Fruit fly (Drosophila melanogaster) whole organism, embryonic: ENCODE results near the gene Usp8.

Source experiments
- Ada2b ChIP-seq: fragments of 200-800 bp; sonication (Bioruptor generic); IDR thresholded peaks from 2 replicates; pipeline ENCODE4 v1.3.6; 2022; ENCODE audit warnings: missing biosample characterization, missing genetic modification characterization
- Aef1 ChIP-seq: fragments of 200-800 bp; sonication (Bioruptor generic); IDR thresholded peaks from 3 replicates; pipeline ENCODE4 v1.3.6; 2022; ENCODE audit warnings: missing biosample characterization, missing genetic modification characterization
- Antp ChIP-seq: fragments of 200-800 bp; sonication (Bioruptor generic); optimal IDR thresholded peaks from 3 replicates; lab custom pipeline; 2016; ENCODE audit warnings: missing biosample characterization, missing genetic modification characterization
- C15 ChIP-seq: fragments of 200-800 bp; sonication (Bioruptor generic); IDR thresholded peaks from 3 replicates; pipeline ENCODE4 v1.3.6; 2022; ENCODE audit warnings: missing biosample characterization, missing genetic modification characterization
- CG11085 ChIP-seq: fragments of 200-800 bp; sonication (Bioruptor generic); IDR thresholded peaks from 2 replicates; pipeline ENCODE4 v1.3.6; 2022; ENCODE audit warnings: missing biosample characterization, missing genetic modification characterization
- CG11504 ChIP-seq: fragments of 200-800 bp; sonication (Bioruptor generic); optimal IDR thresholded peaks from 3 replicates; lab custom pipeline; 2019; ENCODE audit warnings: missing biosample characterization, mild to moderate bottlenecking, missing genetic modification characterization, moderate library complexity
- CG12104 ChIP-seq: fragments of 200-800 bp; sonication (Bioruptor generic); optimal IDR thresholded peaks from 3 replicates; lab custom pipeline; 2016; ENCODE audit warnings: missing biosample characterization, missing genetic modification characterization
- CG12155 ChIP-seq: fragments of 200-800 bp; sonication (Bioruptor generic); optimal IDR thresholded peaks from 3 replicates; lab custom pipeline; 2016; ENCODE audit warnings: missing biosample characterization, missing genetic modification characterization
- CG12299 ChIP-seq: fragments of 200-800 bp; sonication (Bioruptor generic); optimal IDR thresholded peaks from 2 replicates; lab custom pipeline; 2018; ENCODE audit warnings: missing biosample characterization, mild to moderate bottlenecking, missing genetic modification characterization
- CG12659 ChIP-seq: fragments of 200-800 bp; sonication (Bioruptor generic); optimal IDR thresholded peaks from 3 replicates; lab custom pipeline; 2017; ENCODE audit warnings: mild to moderate bottlenecking, missing biosample characterization, missing genetic modification reagents, missing genetic modification characterization
- CG17361 ChIP-seq: fragments of 200-800 bp; sonication (Bioruptor generic); IDR thresholded peaks from 3 replicates; pipeline ENCODE4 v1.3.6; 2022; ENCODE audit warnings: missing biosample characterization, missing genetic modification characterization
- CG2120 ChIP-seq: fragments of 200-800 bp; sonication (Bioruptor generic); optimal IDR thresholded peaks from 3 replicates; lab custom pipeline; 2016; ENCODE audit warnings: missing biosample characterization, missing genetic modification characterization
- CG31441 ChIP-seq: fragments of 200-800 bp; sonication (Bioruptor generic); IDR thresholded peaks from 2 replicates; pipeline ENCODE4 v1.3.6; 2022; ENCODE audit warnings: missing biosample characterization, missing genetic modification characterization
- CG3995 ChIP-seq: fragments of 200-800 bp; sonication (Bioruptor generic); optimal IDR thresholded peaks from 3 replicates; lab custom pipeline; 2016; ENCODE audit warnings: missing biosample characterization, missing genetic modification characterization
- CG4404 ChIP-seq: fragments of 200-800 bp; sonication (Bioruptor generic); IDR thresholded peaks from 2 replicates; pipeline ENCODE4 v1.3.6; 2022; ENCODE audit warnings: missing biosample characterization, missing genetic modification characterization
- CG4854 ChIP-seq: fragments of 200-800 bp; sonication (Bioruptor generic); optimal IDR thresholded peaks from 2 replicates; lab custom pipeline; 2016; ENCODE audit warnings: missing biosample characterization, missing genetic modification characterization, inconsistent platforms
- CG6175 ChIP-seq: fragments of 200-800 bp; sonication (Bioruptor generic); IDR thresholded peaks from 3 replicates; pipeline ENCODE4 v1.3.6; 2022; ENCODE audit warnings: missing biosample characterization, missing genetic modification characterization
- CG7357 ChIP-seq: fragments of 200-800 bp; sonication (Bioruptor generic); IDR thresholded peaks from 3 replicates; pipeline ENCODE4 v1.3.6; 2022; ENCODE audit warnings: missing biosample characterization, missing genetic modification characterization
- CG7372 ChIP-seq: fragments of 200-800 bp; sonication (Bioruptor generic); IDR thresholded peaks from 2 replicates; pipeline ENCODE4 v1.3.6; 2022; ENCODE audit warnings: missing biosample characterization, missing genetic modification characterization
- CG9932 ChIP-seq: fragments of 200-800 bp; sonication (Bioruptor generic); IDR thresholded peaks from 2 replicates; pipeline ENCODE4 v1.3.6; 2022; ENCODE audit warnings: missing biosample characterization, missing genetic modification characterization
- Fer3 ChIP-seq: fragments of 200-800 bp; sonication (Bioruptor generic); optimal IDR thresholded peaks from 2 replicates; lab custom pipeline; 2018; ENCODE audit warnings: missing biosample characterization, mild to moderate bottlenecking, missing genetic modification characterization, moderate library complexity
- HmgZ ChIP-seq: fragments of 200-800 bp; sonication (Bioruptor generic); optimal IDR thresholded peaks from 2 replicates; lab custom pipeline; 2018; ENCODE audit warnings: missing biosample characterization, mild to moderate bottlenecking, missing genetic modification characterization
- MTF-1 ChIP-seq: fragments of 200-800 bp; sonication (Bioruptor generic); optimal IDR thresholded peaks from 2 replicates; lab custom pipeline; 2018; ENCODE audit warnings: missing biosample characterization, mild to moderate bottlenecking, missing genetic modification characterization, borderline replicate concordance
- Nf-YB ChIP-seq: fragments of 200-800 bp; sonication (Bioruptor generic); optimal IDR thresholded peaks from 3 replicates; lab custom pipeline; 2019; ENCODE audit warnings: missing biosample characterization, mild to moderate bottlenecking, missing genetic modification characterization, moderate library complexity
- Ptx1 ChIP-seq: fragments of 200-800 bp; sonication (Bioruptor generic); IDR thresholded peaks from 2 replicates; pipeline ENCODE4 v1.3.6; 2022; ENCODE audit warnings: missing biosample characterization, missing genetic modification characterization
- Rfx ChIP-seq: fragments of 200-800 bp; sonication (Bioruptor generic); IDR thresholded peaks from 2 replicates; pipeline ENCODE4 v1.3.6; 2022; ENCODE audit warnings: missing biosample characterization, missing genetic modification characterization
- Side ChIP-seq: fragments of 200-800 bp; sonication (Bioruptor generic); optimal IDR thresholded peaks from 2 replicates; lab custom pipeline; 2016; ENCODE audit warnings: missing biosample characterization, missing genetic modification characterization
- Usf ChIP-seq: fragments of 200-800 bp; sonication (Bioruptor generic); optimal IDR thresholded peaks from 2 replicates; lab custom pipeline; 2017; ENCODE audit warnings: missing genotype, missing biosample characterization, missing genetic modification characterization
- YL-1 ChIP-seq: fragments of 200-800 bp; sonication (Bioruptor generic); optimal IDR thresholded peaks from 3 replicates; lab custom pipeline; 2017; ENCODE audit warnings: missing biosample characterization, mild to moderate bottlenecking, missing genetic modification characterization
- abd-A ChIP-seq: fragments of 200-800 bp; sonication (Bioruptor generic); optimal IDR thresholded peaks from 3 replicates; lab custom pipeline; 2019; ENCODE audit warnings: missing biosample characterization, mild to moderate bottlenecking, missing genetic modification characterization, moderate library complexity
- aop ChIP-seq: fragments of 200-800 bp; sonication (Bioruptor generic); IDR thresholded peaks from 2 replicates; pipeline ENCODE4 v1.3.6; 2022; ENCODE audit warnings: missing biosample characterization, missing genetic modification characterization
- cad ChIP-seq: fragments of >200 bp; optimal IDR thresholded peaks from 2 replicates; lab custom pipeline; 2017; ENCODE audit warnings: missing biosample characterization, missing genetic modification characterization
- corto ChIP-seq: fragments of 200-800 bp; sonication (Bioruptor generic); optimal IDR thresholded peaks from 2 replicates; lab custom pipeline; 2016; ENCODE audit warnings: missing biosample characterization, mild to moderate bottlenecking, missing genetic modification characterization, moderate library complexity
- esg ChIP-seq: fragments of 200-800 bp; sonication (Bioruptor generic); conservative IDR thresholded peaks from 2 replicates; pipeline ENCODE4 v1.3.6; 2022; ENCODE audit warnings: missing biosample characterization, missing genetic modification characterization
- fd96Cb ChIP-seq: fragments of 200-800 bp; sonication (Bioruptor generic); optimal IDR thresholded peaks from 2 replicates; lab custom pipeline; 2018; ENCODE audit warnings: missing biosample characterization, mild to moderate bottlenecking, missing genetic modification characterization, moderate library complexity
- fru ChIP-seq: fragments of >200 bp; optimal IDR thresholded peaks from 2 replicates; lab custom pipeline; 2017
- hb ChIP-seq: fragments of 200-800 bp; sonication (Bioruptor generic); IDR thresholded peaks from 3 replicates; pipeline ENCODE4 v1.3.6; 2022; ENCODE audit warnings: missing biosample characterization, missing genetic modification characterization; ENCODE audit not compliant: partially characterized antibody
- hth ChIP-seq: fragments of >200 bp; optimal IDR thresholded peaks from 2 replicates; lab custom pipeline; 2017; ENCODE audit warnings: inconsistent platforms
- kah ChIP-seq: fragments of 200-800 bp; sonication (Bioruptor generic); optimal IDR thresholded peaks from 2 replicates; lab custom pipeline; 2018; ENCODE audit warnings: missing biosample characterization, mild to moderate bottlenecking, missing genetic modification characterization
- nmo ChIP-seq: fragments of 200-800 bp; sonication (Bioruptor generic); optimal IDR thresholded peaks from 2 replicates; lab custom pipeline; 2018; ENCODE audit warnings: missing biosample characterization, mild to moderate bottlenecking, missing genetic modification characterization, moderate library complexity
- p53 ChIP-seq: fragments of 200-800 bp; sonication (Bioruptor generic); optimal IDR thresholded peaks from 2 replicates; lab custom pipeline; 2016; ENCODE audit warnings: missing biosample characterization, missing genetic modification characterization
- prd ChIP-seq, 3 experiments: fragments of >200 bp in 2 of 3; fragments of 200-800 bp in 1 of 3; sonication (Bioruptor generic) in 1 of 3; optimal IDR thresholded peaks in 2 of 3; IDR thresholded peaks in 1 of 3; 2 replicates in 2 of 3; 3 replicates in 1 of 3; pipeline versions ENCODE4 v1.3.6 to Lab custom; 2017 to 2022; ENCODE audit warnings: missing biosample characterization in 1 of 3, missing genetic modification characterization in 1 of 3
- pzg ChIP-seq: fragments of 200-800 bp; sonication (Bioruptor generic); optimal IDR thresholded peaks from 3 replicates; lab custom pipeline; 2018; ENCODE audit warnings: missing biosample characterization, mild to moderate bottlenecking, missing genetic modification characterization, moderate library complexity
- row ChIP-seq: fragments of 200-800 bp; sonication (Bioruptor generic); IDR thresholded peaks from 3 replicates; pipeline ENCODE4 v1.3.6; 2022; ENCODE audit warnings: missing biosample characterization, missing genetic modification characterization
- sna ChIP-seq: fragments of 200-800 bp; sonication (Bioruptor generic); IDR thresholded peaks from 2 replicates; pipeline ENCODE4 v1.3.6; 2022; ENCODE audit warnings: missing biosample characterization, missing genetic modification characterization; ENCODE audit not compliant: partially characterized antibody
- tx ChIP-seq: fragments of 200-800 bp; sonication (Bioruptor generic); optimal IDR thresholded peaks from 2 replicates; lab custom pipeline; 2016; ENCODE audit warnings: missing biosample characterization, missing genetic modification characterization
- vfl ChIP-seq: fragments of 200-800 bp; sonication (Bioruptor generic); optimal IDR thresholded peaks from 2 replicates; lab custom pipeline; 2016; ENCODE audit warnings: missing biosample characterization, missing genetic modification characterization

Usp8 gene

DNA sequence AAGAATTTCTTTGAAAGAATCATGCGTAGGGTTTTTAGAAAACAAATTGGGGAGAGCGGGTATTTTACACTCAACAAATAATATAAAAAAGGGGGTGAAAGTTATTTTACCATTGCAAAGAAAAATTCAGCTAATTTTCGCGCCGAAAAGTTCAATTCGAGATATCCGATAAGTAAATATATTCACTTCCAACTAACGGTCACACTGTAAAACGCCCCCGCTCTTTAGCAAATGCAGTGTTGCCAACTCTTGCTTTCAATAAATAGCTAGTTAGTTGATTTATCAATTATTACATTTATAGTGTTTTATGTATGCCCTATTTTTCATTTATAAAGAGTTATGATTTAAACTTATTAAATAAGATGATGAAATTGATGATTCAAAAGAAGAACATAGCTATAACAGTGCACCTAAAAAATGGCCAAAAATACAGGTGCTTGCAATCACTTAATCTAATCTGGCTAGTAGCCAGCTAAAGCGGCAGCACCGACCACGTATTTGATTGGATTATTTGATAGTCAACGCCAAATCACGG, 4.2 kb downstream of the Usp8 start, which contains the start of gene meigo (continued):
- TF ChIP-seq Usf (GFP tag; lab: Kevin White, UChicago) (peak; percentile 36), CG7357 (GFP tag; lab: Robert Waterston, UW) (0 out of 3 replicates have a peak, but pooled peaks have one; percentile 31), cad (no peak), prd (optimal IDR thresholded peaks at IDR 0.05; lab: Kevin White, UChicago) (no peak), prd (GFP tag; IDR thresholded peaks at IDR 0.05; lab: Robert Waterston, UW) (peak; percentile 72), Side (GFP tag; lab: Kevin White, UChicago) (peak; percentile 23), row (GFP tag; lab: Robert Waterston, UW) (peak; percentile 95), CG6175 (GFP tag; lab: Robert Waterston, UW) (no peak), C15 (GFP tag; lab: Robert Waterston, UW) (0 out of 3 replicates have a peak, but pooled peaks have one; percentile 13), CG17361 (GFP tag; lab: Robert Waterston, UW) (peak; percentile 84), CG12659 (GFP tag; lab: Kevin White, UChicago) (peak; percentile 87), p53 (GFP tag; lab: Kevin White, UChicago) (no peak), CG12155 (peak; percentile 71), CG12104 (GFP tag; lab: Kevin White, UChicago) (peak; percentile 21), fd96Cb (tag; lab: Kevin White, UChicago) (peak; percentile 54), Aef1 (peak; percentile 58), fru (lab: Kevin White, UChicago) (no peak), corto (GFP tag; lab: Kevin White, UChicago) (no peak), vfl (GFP tag; lab: Kevin White, UChicago) (peak; percentile 66), Ada2b (peak; percentile 45), kah (GFP tag; lab: Kevin White, UChicago) (peak; percentile 16), abd-A (tag; lab: Kevin White, UChicago) (no peak), MTF-1 (GFP tag; lab: Kevin White, UChicago) (no peak), Ptx1 (GFP tag; lab: Robert Waterston, UW) (peak; percentile 77), CG4404 (peak; percentile 41; the same call in 1 of the 2 replicates), sna (GFP tag; lab: Robert Waterston, UW) (0 out of 2 replicates have a peak, but pooled peaks have one; percentile 49), Fer3 (tag; lab: Kevin White, UChicago) (peak; percentile 65), hb (GFP tag; lab: Robert Waterston, UW) (no peak), CG11504 (tag; lab: Kevin White, UChicago) (no peak), hth (no peak), Nf-YB (peak; percentile 50), CG4854 (GFP tag; lab: Kevin White, UChicago) (peak; percentile 49), CG2120 (GFP tag; lab: Kevin White, UChicago) (peak; percentile 87), tx (peak; percentile 50), aop (GFP tag; lab: Robert Waterston, UW) (no peak), HmgZ (tag; lab: Kevin White, UChicago) (peak; percentile 83), CG12299 (tag; lab: Kevin White, UChicago) (peak; percentile 55), CG3995 (GFP tag; lab: Kevin White, UChicago) (peak; percentile 89), CG31441 (GFP tag; lab: Robert Waterston, UW) (no peak; the same call in none of the 2 replicates), CG11085 (GFP tag; lab: Robert Waterston, UW) (0 out of 2 replicates have a peak, but pooled peaks have one; percentile 19), CG9932 (GFP tag; lab: Robert Waterston, UW) (peak; percentile 73), Rfx (peak; percentile 81), YL-1 (GFP tag; lab: Kevin White, UChicago) (peak; percentile 90), Antp (GFP tag; lab: Kevin White, UChicago) (peak; percentile 17), pzg (GFP tag; lab: Kevin White, UChicago) (peak; percentile 83), esg (GFP tag; lab: Robert Waterston, UW) (peak; percentile 62), nmo (GFP tag; lab: Kevin White, UChicago) (peak; percentile 86), CG7372 (GFP tag; lab: Robert Waterston, UW) (peak; percentile 60)
